Worm (Caenorhabditis elegans) whole organism, L2 larva: ENCODE measurements around the gene Y41E3.7.

Source experiments
- C34F6.9 ChIP-seq: fragments of 150-350 bp; optimal IDR thresholded peaks from 2 replicates; lab custom pipeline; 2014; ENCODE audit warnings: missing biosample characterization, missing genetic modification characterization
- F13H6.1 ChIP-seq: sonication (generic microtip); optimal IDR thresholded peaks from 2 replicates; lab custom pipeline; 2016; ENCODE audit warnings: missing genetic modification characterization, missing compliant biosample characterization
- R02D3.7 ChIP-seq: fragments of 150-350 bp; optimal IDR thresholded peaks from 2 replicates; lab custom pipeline; 2014; ENCODE audit warnings: missing biosample characterization, missing genetic modification characterization
- Y55F3AM.14 ChIP-seq: fragments of 200-800 bp; sonication (Bioruptor generic); optimal IDR thresholded peaks from 2 replicates; lab custom pipeline; 2018; ENCODE audit warnings: mild to moderate bottlenecking, missing genetic modification characterization, missing compliant biosample characterization
- ZK546.5 ChIP-seq: sonication (generic microtip); optimal IDR thresholded peaks from 2 replicates; lab custom pipeline; 2017; ENCODE audit warnings: missing biosample characterization, missing genetic modification characterization
- aly-2 ChIP-seq: fragments of 150-350 bp; optimal IDR thresholded peaks from 2 replicates; lab custom pipeline; 2014; ENCODE audit warnings: missing biosample characterization, missing genetic modification characterization
- ama-1 ChIP-seq: fragments of 150-350 bp; optimal IDR thresholded peaks from 2 replicates; lab custom pipeline; 2018; ENCODE audit warnings: inconsistent platforms
- blmp-1 ChIP-seq: sonication (generic microtip); optimal IDR thresholded peaks from 2 replicates; lab custom pipeline; 2017; ENCODE audit warnings: missing genetic modification characterization, mild to moderate bottlenecking, missing compliant biosample characterization, antibody characterized with exemption, moderate library complexity; ENCODE audit not compliant: insufficient read depth
- ceh-82 ChIP-seq: fragments of 150-350 bp; optimal IDR thresholded peaks from 2 replicates; lab custom pipeline; 2014; ENCODE audit warnings: missing biosample characterization, missing genetic modification characterization
- crh-2 ChIP-seq: sonication (generic microtip); optimal IDR thresholded peaks from 2 replicates; lab custom pipeline; 2017; ENCODE audit warnings: missing biosample characterization, missing genetic modification characterization
- egl-27 ChIP-seq: sonication (generic microtip); optimal IDR thresholded peaks from 3 replicates; lab custom pipeline; 2017; ENCODE audit warnings: missing biosample characterization, missing genetic modification reagents, missing genetic modification characterization
- elt-1 ChIP-seq: fragments of 150-350 bp; optimal IDR thresholded peaks from 2 replicates; lab custom pipeline; 2014; ENCODE audit warnings: missing biosample characterization, missing genetic modification characterization
- elt-3 ChIP-seq: sonication (generic microtip); optimal IDR thresholded peaks from 2 replicates; lab custom pipeline; 2017; ENCODE audit warnings: missing biosample characterization, missing genetic modification characterization
- fos-1 ChIP-seq: fragments of 150-350 bp; optimal IDR thresholded peaks from 2 replicates; lab custom pipeline; 2014; ENCODE audit warnings: missing biosample characterization, missing genetic modification characterization
- gmeb-1 ChIP-seq: fragments of 150-350 bp; optimal IDR thresholded peaks from 2 replicates; lab custom pipeline; 2014; ENCODE audit warnings: missing biosample characterization, missing genetic modification characterization
- lin-11 ChIP-seq: fragments of 150-350 bp; sonication (generic microtip); optimal IDR thresholded peaks from 2 replicates; lab custom pipeline; 2014; ENCODE audit warnings: missing biosample characterization, missing genetic modification characterization, inconsistent platforms, mixed read lengths
- lin-39 ChIP-seq: fragments of 150-350 bp; optimal IDR thresholded peaks from 2 replicates; lab custom pipeline; 2014; ENCODE audit warnings: missing biosample characterization, missing genetic modification reagents, missing genetic modification characterization
- lsy-2 ChIP-seq, 2 experiments: fragments of 150-350 bp in 1 of 2; sonication (generic microtip) in 1 of 2; optimal IDR thresholded peaks; 2 replicates each; lab custom pipeline; 2014 to 2017; ENCODE audit warnings: missing biosample characterization in 2 of 2, missing genetic modification characterization in 2 of 2
- mdl-1 ChIP-seq, 2 experiments: fragments of 150-350 bp in 1 of 2; sonication (generic microtip) in 1 of 2; optimal IDR thresholded peaks; 2 replicates each; lab custom pipeline; 2017; ENCODE audit warnings: missing biosample characterization in 2 of 2, missing genetic modification characterization in 2 of 2
- nhr-10 ChIP-seq: sonication (generic microtip); optimal IDR thresholded peaks from 2 replicates; lab custom pipeline; 2017; ENCODE audit warnings: missing biosample characterization, missing genetic modification characterization
- nhr-11 ChIP-seq: fragments of 150-350 bp; optimal IDR thresholded peaks from 2 replicates; lab custom pipeline; 2014; ENCODE audit warnings: missing biosample characterization, missing genetic modification characterization
- nhr-12 ChIP-seq: fragments of 150-350 bp; optimal IDR thresholded peaks from 2 replicates; lab custom pipeline; 2014; ENCODE audit warnings: missing biosample characterization, missing genetic modification characterization
- nhr-129 ChIP-seq: fragments of 150-350 bp; optimal IDR thresholded peaks from 2 replicates; lab custom pipeline; 2014; ENCODE audit warnings: missing biosample characterization, missing genetic modification characterization
- nhr-21 ChIP-seq: fragments of 150-350 bp; optimal IDR thresholded peaks from 2 replicates; lab custom pipeline; 2014; ENCODE audit warnings: missing biosample characterization, missing genetic modification characterization
- nhr-23 ChIP-seq: fragments of 150-350 bp; optimal IDR thresholded peaks from 2 replicates; lab custom pipeline; 2014; ENCODE audit warnings: missing biosample characterization, missing genetic modification reagents, missing genetic modification characterization
- nhr-25 ChIP-seq: fragments of 150-350 bp; sonication (generic microtip); optimal IDR thresholded peaks from 3 replicates; lab custom pipeline; 2014; ENCODE audit warnings: missing biosample characterization, missing genetic modification characterization
- sem-4 ChIP-seq: fragments of 150-350 bp; optimal IDR thresholded peaks from 2 replicates; lab custom pipeline; 2014; ENCODE audit warnings: missing biosample characterization, missing genetic modification reagents, missing genetic modification characterization
- sma-3 ChIP-seq: sonication (generic microtip); optimal IDR thresholded peaks from 2 replicates; lab custom pipeline; 2016; ENCODE audit warnings: missing genetic modification reagents, missing genetic modification characterization, missing compliant biosample characterization
- snpc-4 ChIP-seq: fragments of 150-350 bp; optimal IDR thresholded peaks from 2 replicates; lab custom pipeline; 2014; ENCODE audit warnings: missing biosample characterization, missing genetic modification characterization
- unc-39 ChIP-seq: fragments of 150-350 bp; optimal IDR thresholded peaks from 2 replicates; lab custom pipeline; 2014; ENCODE audit warnings: missing biosample characterization, missing genetic modification characterization
- unc-55 ChIP-seq: fragments of 150-350 bp; sonication (generic microtip); optimal IDR thresholded peaks from 3 replicates; lab custom pipeline; 2014; ENCODE audit warnings: missing biosample characterization, missing genetic modification reagents, missing genetic modification characterization
- unc-62 ChIP-seq: fragments of 150-350 bp; optimal IDR thresholded peaks from 2 replicates; lab custom pipeline; 2014; ENCODE audit warnings: missing biosample characterization, missing genetic modification reagents, missing genetic modification characterization
- ztf-1 ChIP-seq: fragments of 200-800 bp; sonication (Bioruptor generic); conservative IDR thresholded peaks from 2 replicates; pipeline ENCODE4 v1.3.6; 2022; ENCODE audit warnings: missing genetic modification characterization, missing compliant biosample characterization
- ztf-11 ChIP-seq: sonication (generic microtip); optimal IDR thresholded peaks from 2 replicates; lab custom pipeline; 2017; ENCODE audit warnings: missing biosample characterization, missing genetic modification characterization
- ztf-4 ChIP-seq: fragments of 150-350 bp; optimal IDR thresholded peaks from 2 replicates; lab custom pipeline; 2014; ENCODE audit warnings: missing biosample characterization, missing genetic modification characterization

The Y41E3.7 gene

DNA sequence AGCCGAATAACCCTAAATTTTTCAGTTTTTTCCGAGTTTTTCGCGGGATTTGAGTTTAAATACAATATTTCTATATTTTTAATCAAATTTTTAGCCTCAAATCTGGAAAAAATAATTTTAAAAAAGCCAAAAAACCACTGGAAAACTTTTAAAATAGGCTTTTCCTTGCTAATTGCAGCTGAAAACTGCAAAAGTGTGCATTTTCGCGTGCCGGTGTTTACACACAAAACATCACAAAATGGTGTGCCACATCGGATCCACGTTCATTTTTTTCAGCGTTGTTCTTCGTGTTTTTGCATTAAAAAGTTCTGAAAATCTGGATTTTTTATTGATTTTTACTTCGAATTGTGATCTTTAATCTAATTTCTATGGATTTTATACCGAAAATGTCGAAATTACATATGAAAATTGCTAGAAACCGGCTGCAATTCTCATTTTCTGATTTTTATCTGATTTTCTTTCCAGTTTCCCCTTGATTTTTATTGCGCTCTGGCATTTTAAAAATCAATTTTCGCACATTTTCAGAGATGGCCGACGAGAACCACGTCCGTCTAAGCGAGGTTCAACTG lies at the start of gene Y41E3.7:
Gene Y41E3.7, plus strand, starts transcription at position 519 of the 569 bp plus-strand sequence.
- TF ChIP-seq ceh-82: no peak
- TF ChIP-seq nhr-21 (tag; lab: Kevin White, UChicago): no peak
- TF ChIP-seq lsy-2 (tag; optimal IDR thresholded peaks at IDR 0.05; lab: Kevin White, UChicago): peak in 1 of 2 experiments; percentile 34
- TF ChIP-seq mdl-1 (tag; optimal IDR thresholded peaks at IDR 0.05; lab: Kevin White, UChicago): no peak
- peak; percentile 54 for TF ChIP-seq nhr-129 (tag; lab: Kevin White, UChicago)
- TF ChIP-seq ztf-1: no peak
- peak; percentile 28 for TF ChIP-seq unc-55
- TF ChIP-seq sem-4 (tag; lab: Kevin White, UChicago): no peak
- peak; percentile 14 for TF ChIP-seq gmeb-1 (tag; lab: Kevin White, UChicago)
- no peak for TF ChIP-seq ama-1 (lab: Kevin White, UChicago)

ce11 chrIV:14978204-14978603 lies 35.6 kb upstream of the Y41E3.7 start:
- TF ChIP-seq nhr-11 (tag; lab: Kevin White, UChicago): no peak
- no peak for TF ChIP-seq unc-62 (GFP tag; lab: Kevin White, UChicago)
- no peak for TF ChIP-seq nhr-21 (tag; lab: Kevin White, UChicago)
- TF ChIP-seq nhr-23 (tag; lab: Kevin White, UChicago): no peak
- TF ChIP-seq ztf-11: no peak
- TF ChIP-seq unc-55: no peak
- TF ChIP-seq nhr-25: no peak
- TF ChIP-seq ztf-1: no peak
- TF ChIP-seq gmeb-1 (tag; lab: Kevin White, UChicago): no peak
- no peak for TF ChIP-seq ztf-4 (tag; lab: Kevin White, UChicago)
- TF ChIP-seq fos-1 (tag; lab: Kevin White, UChicago): no peak
- no peak for TF ChIP-seq nhr-12 (tag; lab: Kevin White, UChicago)
- TF ChIP-seq egl-27: no peak

ce11 chrIV:14981311-14981710 lies 32.5 kb upstream of the Y41E3.7 start, which contains the start of gene atln-2:
Gene atln-2, plus strand, starts transcription at chrIV:14981611.
- TF ChIP-seq ceh-82 (no peak), lin-39 (tag; lab: Kevin White, UChicago) (no peak), ztf-1 (no peak), fos-1 (tag; lab: Kevin White, UChicago) (no peak), ZK546.5 (tag; lab: Kevin White, UChicago) (no peak), unc-39 (tag; lab: Kevin White, UChicago) (no peak), elt-1 (tag; lab: Kevin White, UChicago) (no peak), nhr-10 (no peak)

ce11 chrIV:14985019-14985418 lies 28.8 kb upstream of the Y41E3.7 start:
- TF ChIP-seq elt-3 (no peak), snpc-4 (tag; lab: Kevin White, UChicago) (peak; percentile 54), nhr-21 (tag; lab: Kevin White, UChicago) (peak; percentile 18), ama-1 (lab: Kevin White, UChicago) (peak; percentile 72), mdl-1 (tag; optimal IDR thresholded peaks at IDR 0.05; lab: Kevin White, UChicago) (peak in 1 of 2 experiments; percentile 10)

ce11 chrIV:14985859-14986258 lies 28.0 kb upstream of the Y41E3.7 start:
- no peak for TF ChIP-seq nhr-23 (tag; lab: Kevin White, UChicago)
- no peak for TF ChIP-seq crh-2 (tag; lab: Kevin White, UChicago)
- no peak for TF ChIP-seq F13H6.1 (tag; lab: Kevin White, UChicago)
- TF ChIP-seq Y55F3AM.14 (GFP tag; lab: Kevin White, UChicago): no peak
- TF ChIP-seq sma-3 (GFP tag; lab: Kevin White, UChicago): no peak
- no peak for TF ChIP-seq C34F6.9 (tag; lab: Kevin White, UChicago)
- TF ChIP-seq aly-2 (tag; lab: Kevin White, UChicago): no peak
- no peak for TF ChIP-seq nhr-12 (tag; lab: Kevin White, UChicago)
- no peak for TF ChIP-seq lin-11 (tag; lab: Kevin White, UChicago)
- no peak for TF ChIP-seq R02D3.7 (tag; lab: Kevin White, UChicago)
- no peak for TF ChIP-seq unc-39 (tag; lab: Kevin White, UChicago)
- TF ChIP-seq gmeb-1 (tag; lab: Kevin White, UChicago): no peak
- no peak for TF ChIP-seq blmp-1 (tag; lab: Kevin White, UChicago)
